Fruit fly (Drosophila melanogaster): ENCODE results near the gene SAK.

The SAK gene

DNA sequence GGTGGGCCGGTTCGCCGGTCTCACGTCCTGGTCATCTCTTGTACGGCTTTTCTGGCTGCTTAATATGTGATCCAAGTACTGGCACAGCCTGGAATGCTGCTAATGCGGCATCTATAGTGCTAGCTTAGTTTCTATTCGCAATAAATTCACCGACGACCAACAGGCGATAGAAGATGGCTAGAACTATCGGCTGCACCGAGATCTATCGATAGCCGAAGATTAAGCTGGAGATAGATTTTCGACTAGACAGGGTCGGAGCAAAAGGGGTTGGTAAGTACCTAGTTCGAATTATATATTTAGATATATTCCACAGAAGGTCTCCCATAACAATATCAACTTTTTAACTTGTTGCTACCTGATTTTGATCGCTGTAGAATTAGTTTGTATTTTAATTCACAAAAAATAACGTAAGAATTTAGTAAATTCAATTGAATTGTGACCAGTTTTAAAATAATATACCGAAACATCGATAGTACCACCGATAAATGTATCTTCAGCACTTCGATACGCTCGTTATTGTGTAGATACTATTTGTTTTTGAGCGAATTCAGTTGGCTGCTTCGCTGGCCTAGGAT, 8.2 kb downstream of the SAK start, which contains the start of the genes Glg1 and M6 (continued):
- TF ChIP-seq CG8944 (GFP tag; optimal IDR thresholded peaks at IDR 0.05) (peak; percentile 58), jing (GFP tag; optimal IDR thresholded peaks at IDR 0.05) (no peak), Mrtf (GFP tag; IDR thresholded peaks at IDR 0.05) (peak; percentile 61; the same call in 2 of the 3 replicates), CG8281 (tag; optimal IDR thresholded peaks at IDR 0.05) (no peak), sima (GFP tag; optimal IDR thresholded peaks at IDR 0.05) (no peak), CG4854 (GFP tag; optimal IDR thresholded peaks at IDR 0.05) (peak; percentile 32), al (GFP tag; IDR thresholded peaks at IDR 0.05) (peak; percentile 46; the same call in 1 of the 2 replicates), gsb (GFP tag; IDR thresholded peaks at IDR 0.05) (no peak), Oli (tag; optimal IDR thresholded peaks at IDR 0.05) (peak; percentile 53), E2f1 (GFP tag; IDR thresholded peaks at IDR 0.05) (0 out of 2 replicates have a peak, but pooled peaks have one; percentile 21), emc (GFP tag; optimal IDR thresholded peaks at IDR 0.05) (peak; percentile 3), CG17328 (GFP tag; IDR thresholded peaks at IDR 0.05) (peak; percentile 67), tna (GFP tag; IDR thresholded peaks at IDR 0.05; ENCODE audit: partially characterized antibody) (peak; percentile 94), Nf-YC (tag; optimal IDR thresholded peaks at IDR 0.05) (peak; percentile 64), CG4328 (GFP tag; optimal IDR thresholded peaks at IDR 0.05) (peak; percentile 29), fru (optimal IDR thresholded peaks at IDR 0.05) (no peak), CG17612 (GFP tag; IDR thresholded peaks at IDR 0.05) (no peak), h (optimal IDR thresholded peaks at IDR 0.05) (no peak), CG15514 (GFP tag; optimal IDR thresholded peaks at IDR 0.05) (peak; percentile 72), CG16813 (GFP tag; IDR thresholded peaks at IDR 0.05; ENCODE audit: partially characterized antibody) (peak; percentile 96), mld (GFP tag; IDR thresholded peaks at IDR 0.05; ENCODE audit: partially characterized antibody) (peak; percentile 92), CG10366 (GFP tag; IDR thresholded peaks at IDR 0.05) (peak; percentile 54; the same call in 1 of the 2 replicates), CG32772 (GFP tag; IDR thresholded peaks at IDR 0.05) (peak; percentile 51; the same call in 1 of the 2 replicates), CG4617 (GFP tag; optimal IDR thresholded peaks at IDR 0.05; ENCODE audit: borderline replicate concordance) (peak; percentile 43), Sin3A (optimal IDR thresholded peaks at IDR 0.05) (peak; percentile 79), p53 (GFP tag; optimal IDR thresholded peaks at IDR 0.05) (no peak), E2f2 (GFP tag; IDR thresholded peaks at IDR 0.05) (peak; percentile 55), gem (tag; optimal IDR thresholded peaks at IDR 0.05) (peak; percentile 82), Hey (tag; optimal IDR thresholded peaks at IDR 0.05) (no peak), CG3407 (GFP tag; optimal IDR thresholded peaks at IDR 0.05) (no peak), Poxn (GFP tag; IDR thresholded peaks at IDR 0.05) (no peak), vvl (GFP tag; IDR thresholded peaks at IDR 0.05) (peak; percentile 64; the same call in 1 of the 2 replicates), Eip74EF (GFP tag; optimal IDR thresholded peaks at IDR 0.05) (no peak), chn (GFP tag; optimal IDR thresholded peaks at IDR 0.05) (peak; percentile 68), CG11093 (GFP tag; IDR thresholded peaks at IDR 0.05) (no peak), CHES-1-like (GFP tag; optimal IDR thresholded peaks at IDR 0.05) (peak; percentile 38), Ada2b (GFP tag; IDR thresholded peaks at IDR 0.05) (peak; percentile 40; the same call in 1 of the 2 replicates), croc (GFP tag; conservative IDR thresholded peaks at IDR 0.05) (0 out of 3 replicates have a peak, but pooled peaks have one; percentile 16), CG13894 (tag; optimal IDR thresholded peaks at IDR 0.05) (no peak), CG8478 (optimal IDR thresholded peaks at IDR 0.05) (no peak), btn (GFP tag; optimal IDR thresholded peaks at IDR 0.05) (no peak), CrebB (tag; optimal IDR thresholded peaks at IDR 0.05) (no peak), CG32767 (GFP tag; IDR thresholded peaks at IDR 0.05) (peak; percentile 76; the same call in 1 of the 2 replicates), ase (GFP tag; IDR thresholded peaks at IDR 0.05) (peak; percentile 57; the same call in 2 of the 3 replicates), Dip2 (GFP tag; IDR thresholded peaks at IDR 0.05) (no peak), ham (GFP tag; IDR thresholded peaks at IDR 0.05) (no peak), CG14667 (GFP tag; IDR thresholded peaks at IDR 0.05) (peak; percentile 15; the same call in 1 of the 2 replicates), CG2129 (GFP tag; IDR thresholded peaks at IDR 0.05; ENCODE audit: partially characterized antibody) (peak; percentile 89), Blimp-1 (GFP tag; optimal IDR thresholded peaks at IDR 0.05) (peak; percentile 36), ci (GFP tag; IDR thresholded peaks at IDR 0.05) (peak; percentile 43; the same call in 1 of the 3 replicates), crc (GFP tag; optimal IDR thresholded peaks at IDR 0.05) (no peak)

Data from whole organism, embryonic.